Fruit fly (Drosophila melanogaster) whole organism, embryonic: Measurements from ENCODE around the gene CG42578.
A peak's percentile ranks its signal among the peaks of the same experiment; 100 is the strongest.

ENCODE experiments used
- Abd-B ChIP-seq: fragments of 200-800 bp; sonication (Bioruptor generic); optimal IDR thresholded peaks from 2 replicates; lab custom pipeline; 2018; ENCODE audit warnings: missing biosample characterization, mild to moderate bottlenecking, missing genetic modification characterization, moderate library complexity
- Awh ChIP-seq: fragments of 200-800 bp; sonication (Bioruptor generic); IDR thresholded peaks from 2 replicates; pipeline ENCODE4, ENCODE4 v1.3.6; 2022; ENCODE audit warnings: missing biosample characterization, missing genetic modification characterization
- Bgb ChIP-seq: fragments of 200-800 bp; sonication (Bioruptor generic); IDR thresholded peaks from 2 replicates; pipeline ENCODE4 v1.3.6; 2022; ENCODE audit warnings: missing biosample characterization, missing genetic modification characterization; ENCODE audit not compliant: partially characterized antibody
- CG10209 ChIP-seq: fragments of 200-800 bp; sonication (Bioruptor generic); optimal IDR thresholded peaks from 3 replicates; lab custom pipeline; 2017; ENCODE audit warnings: missing biosample characterization, mild to moderate bottlenecking, missing genetic modification characterization, missing genetic modification reagents
- CG10267 ChIP-seq: fragments of 200-800 bp; sonication (Bioruptor generic); optimal IDR thresholded peaks from 2 replicates; lab custom pipeline; 2018; ENCODE audit warnings: missing biosample characterization, mild to moderate bottlenecking, missing genetic modification characterization, moderate library complexity
- CG10654 ChIP-seq: fragments of 200-800 bp; sonication (Bioruptor generic); optimal IDR thresholded peaks from 2 replicates; lab custom pipeline; 2016; ENCODE audit warnings: missing biosample characterization, missing genetic modification characterization
- CG1233 ChIP-seq: fragments of 200-800 bp; sonication (Bioruptor generic); optimal IDR thresholded peaks from 4 replicates; lab custom pipeline; 2018; ENCODE audit warnings: missing biosample characterization, mild to moderate bottlenecking, missing genetic modification characterization
- CG15269 ChIP-seq: fragments of 200-800 bp; sonication (Bioruptor generic); optimal IDR thresholded peaks from 2 replicates; lab custom pipeline; 2018; ENCODE audit warnings: missing biosample characterization, mild to moderate bottlenecking, missing genetic modification characterization, moderate library complexity
- CG15696 ChIP-seq: fragments of 200-800 bp; sonication (Bioruptor generic); optimal IDR thresholded peaks from 2 replicates; lab custom pipeline; 2019; ENCODE audit warnings: missing biosample characterization, mild to moderate bottlenecking, missing genetic modification characterization, moderate library complexity
- CG17186 ChIP-seq: fragments of 200-800 bp; sonication (Bioruptor generic); optimal IDR thresholded peaks from 3 replicates; lab custom pipeline; 2017; ENCODE audit warnings: missing biosample characterization, missing genetic modification reagents, missing genetic modification characterization
- CG32532 ChIP-seq: fragments of 200-800 bp; sonication (Bioruptor generic); IDR thresholded peaks from 2 replicates; pipeline ENCODE4 v1.3.6; 2022; ENCODE audit warnings: missing biosample characterization, missing genetic modification characterization
- CG3995 ChIP-seq: fragments of 200-800 bp; sonication (Bioruptor generic); optimal IDR thresholded peaks from 3 replicates; lab custom pipeline; 2016; ENCODE audit warnings: missing biosample characterization, missing genetic modification characterization
- CG4360 ChIP-seq: fragments of 200-800 bp; sonication (Bioruptor generic); IDR thresholded peaks from 2 replicates; pipeline ENCODE4 v1.3.6; 2022; ENCODE audit warnings: missing biosample characterization, missing genetic modification characterization
- CG7928 ChIP-seq: fragments of 200-800 bp; sonication (Bioruptor generic); optimal IDR thresholded peaks from 2 replicates; lab custom pipeline; 2017; ENCODE audit warnings: missing biosample characterization, mild to moderate bottlenecking, missing genetic modification characterization
- D19B ChIP-seq: fragments of 200-800 bp; sonication (Bioruptor generic); optimal IDR thresholded peaks from 2 replicates; lab custom pipeline; 2017; ENCODE audit warnings: missing biosample characterization, mild to moderate bottlenecking, missing genetic modification characterization
- H2.0 ChIP-seq: fragments of 200-800 bp; sonication (Bioruptor generic); IDR thresholded peaks from 2 replicates; pipeline ENCODE4 v1.3.6; 2022; ENCODE audit warnings: missing biosample characterization, missing genetic modification characterization
- HLH4C ChIP-seq: fragments of 200-800 bp; sonication (Bioruptor generic); IDR thresholded peaks from 3 replicates; pipeline ENCODE4 v1.3.6; 2022; ENCODE audit warnings: missing biosample characterization, missing genetic modification characterization; ENCODE audit not compliant: partially characterized antibody
- Lpt ChIP-seq: fragments of >200 bp; optimal IDR thresholded peaks from 2 replicates; lab custom pipeline; 2018; ENCODE audit warnings: missing biosample characterization, missing genetic modification characterization
- Scr ChIP-seq: fragments of 200-800 bp; sonication (Bioruptor generic); IDR thresholded peaks from 2 replicates; pipeline ENCODE4 v1.3.6; 2022; ENCODE audit warnings: missing biosample characterization, missing genetic modification characterization; ENCODE audit not compliant: partially characterized antibody
- Sry-β ChIP-seq: fragments of 200-800 bp; sonication (Bioruptor generic); optimal IDR thresholded peaks from 2 replicates; lab custom pipeline; 2018; ENCODE audit warnings: missing biosample characterization, mild to moderate bottlenecking, missing genetic modification characterization, moderate library complexity
- Tbp ChIP-seq: fragments of >200 bp; optimal IDR thresholded peaks from 2 replicates; lab custom pipeline; 2018; ENCODE audit warnings: missing biosample characterization, missing genetic modification characterization
- Trl ChIP-seq, 3 experiments: fragments of >200 bp in 2 of 3; fragments of 200-800 bp in 1 of 3; sonication (Bioruptor generic) in 1 of 3; optimal IDR thresholded peaks; 2 replicates in 1 of 3; 3 replicates in 2 of 3; lab custom pipeline; 2016 to 2017; ENCODE audit warnings: missing biosample characterization in 1 of 3, missing genetic modification characterization in 1 of 3
- ash1 ChIP-seq: fragments of 200-800 bp; sonication (Bioruptor generic); optimal IDR thresholded peaks from 2 replicates; lab custom pipeline; 2018; ENCODE audit warnings: missing biosample characterization, mild to moderate bottlenecking, missing genetic modification characterization
- chinmo ChIP-seq: fragments of 200-800 bp; sonication (Bioruptor generic); IDR thresholded peaks from 4 replicates; pipeline ENCODE4 v1.3.6; 2022; ENCODE audit warnings: missing biosample characterization, missing genetic modification characterization; ENCODE audit not compliant: partially characterized antibody
- chm ChIP-seq: fragments of 200-800 bp; sonication (Bioruptor generic); IDR thresholded peaks from 2 replicates; pipeline ENCODE4 v1.3.6; 2022; ENCODE audit warnings: missing biosample characterization, missing genetic modification characterization
- corto ChIP-seq: fragments of 200-800 bp; sonication (Bioruptor generic); optimal IDR thresholded peaks from 2 replicates; lab custom pipeline; 2016; ENCODE audit warnings: missing biosample characterization, mild to moderate bottlenecking, missing genetic modification characterization, moderate library complexity
- croc ChIP-seq: fragments of 200-800 bp; sonication (Bioruptor generic); conservative IDR thresholded peaks from 3 replicates; pipeline ENCODE4 v1.3.6; 2022; ENCODE audit warnings: missing biosample characterization, missing genetic modification characterization
- cwo ChIP-seq: fragments of 200-800 bp; sonication (Bioruptor generic); optimal IDR thresholded peaks from 3 replicates; lab custom pipeline; 2017; ENCODE audit warnings: missing biosample characterization, missing genetic modification characterization, mild to moderate bottlenecking, moderate library complexity, missing genetic modification reagents
- dpn ChIP-seq, 2 experiments: fragments of 200-800 bp; sonication (Bioruptor generic); optimal IDR thresholded peaks; 3 replicates each; lab custom pipeline; 2016; ENCODE audit warnings: missing biosample characterization in 2 of 2, missing genetic modification characterization in 2 of 2
- ewg ChIP-seq: fragments of 200-800 bp; sonication (Bioruptor generic); optimal IDR thresholded peaks from 3 replicates; lab custom pipeline; 2017; ENCODE audit warnings: mild to moderate bottlenecking, missing biosample characterization, missing genetic modification reagents, missing genetic modification characterization
- gcm2 ChIP-seq: fragments of 200-800 bp; sonication (Bioruptor generic); optimal IDR thresholded peaks from 2 replicates; lab custom pipeline; 2016; ENCODE audit warnings: missing biosample characterization, missing genetic modification characterization
- gsb ChIP-seq: fragments of 200-800 bp; sonication (Bioruptor generic); IDR thresholded peaks from 2 replicates; pipeline ENCODE4 v1.3.6; 2022; ENCODE audit warnings: missing biosample characterization, missing genetic modification characterization
- hkb ChIP-seq, 2 experiments: fragments of 200-800 bp in 1 of 2; fragments of >200 bp in 1 of 2; sonication (Bioruptor generic) in 1 of 2; IDR thresholded peaks in 1 of 2; optimal IDR thresholded peaks in 1 of 2; 2 replicates each; pipeline versions ENCODE4 v1.3.6 to Lab custom; 2017 to 2022; ENCODE audit warnings: missing biosample characterization in 1 of 2, missing genetic modification characterization in 1 of 2
- ken ChIP-seq: fragments of 200-800 bp; sonication (Bioruptor generic); IDR thresholded peaks from 3 replicates; pipeline ENCODE4 v1.3.6; 2022; ENCODE audit warnings: missing biosample characterization, missing genetic modification characterization
- lbe ChIP-seq: fragments of 200-800 bp; sonication (Bioruptor generic); optimal IDR thresholded peaks from 2 replicates; lab custom pipeline; 2016; ENCODE audit warnings: missing biosample characterization, mild to moderate bottlenecking, missing genetic modification characterization
- lola ChIP-seq, 3 experiments: fragments of >200 bp in 2 of 3; fragments of 200-800 bp in 1 of 3; sonication (Bioruptor generic) in 1 of 3; optimal IDR thresholded peaks; 2 replicates each; lab custom pipeline; 2017 to 2019; ENCODE audit warnings: missing biosample characterization in 3 of 3, missing genetic modification characterization in 3 of 3, mild to moderate bottlenecking in 1 of 3, moderate library complexity in 1 of 3
- maf-S ChIP-seq: fragments of 200-800 bp; sonication (Bioruptor generic); optimal IDR thresholded peaks from 2 replicates; lab custom pipeline; 2016; ENCODE audit warnings: missing biosample characterization, missing genetic modification characterization
- mld ChIP-seq: fragments of 200-800 bp; sonication (Bioruptor generic); IDR thresholded peaks from 3 replicates; pipeline ENCODE4 v1.3.6; 2022; ENCODE audit warnings: missing biosample characterization, missing genetic modification characterization; ENCODE audit not compliant: partially characterized antibody
- nerfin-2 ChIP-seq: fragments of 200-800 bp; sonication (Bioruptor generic); IDR thresholded peaks from 2 replicates; pipeline ENCODE4 v1.3.6; 2022; ENCODE audit warnings: missing biosample characterization, missing genetic modification characterization; ENCODE audit not compliant: partially characterized antibody
- pita ChIP-seq: fragments of 200-800 bp; sonication (Bioruptor generic); optimal IDR thresholded peaks from 2 replicates; lab custom pipeline; 2017; ENCODE audit warnings: missing biosample characterization, mild to moderate bottlenecking, missing genetic modification characterization
- pum ChIP-seq: fragments of 200-800 bp; sonication (Bioruptor generic); optimal IDR thresholded peaks from 2 replicates; lab custom pipeline; 2016; ENCODE audit warnings: missing biosample characterization, missing genetic modification characterization
- sr ChIP-seq: fragments of 200-800 bp; sonication (Bioruptor generic); IDR thresholded peaks from 3 replicates; pipeline ENCODE4 v1.3.6; 2022; ENCODE audit warnings: missing biosample characterization, missing genetic modification characterization
- stwl ChIP-seq: fragments of 200-800 bp; sonication (Bioruptor generic); optimal IDR thresholded peaks from 3 replicates; lab custom pipeline; 2018; ENCODE audit warnings: missing biosample characterization, mild to moderate bottlenecking, missing genetic modification characterization, moderate library complexity
- sug ChIP-seq: fragments of 200-800 bp; optimal IDR thresholded peaks from 2 replicates; lab custom pipeline; 2019; ENCODE audit warnings: missing biosample characterization, mild to moderate bottlenecking, missing genetic modification characterization, moderate library complexity
- zf30C ChIP-seq: fragments of 200-800 bp; sonication (Bioruptor generic); optimal IDR thresholded peaks from 3 replicates; lab custom pipeline; 2018; ENCODE audit warnings: missing biosample characterization, mild to moderate bottlenecking, missing genetic modification characterization
- zfh2 ChIP-seq: fragments of 200-800 bp; sonication (Bioruptor generic); optimal IDR thresholded peaks from 2 replicates; lab custom pipeline; 2016; ENCODE audit warnings: missing biosample characterization, missing genetic modification characterization

CG42578 gene

DNA sequence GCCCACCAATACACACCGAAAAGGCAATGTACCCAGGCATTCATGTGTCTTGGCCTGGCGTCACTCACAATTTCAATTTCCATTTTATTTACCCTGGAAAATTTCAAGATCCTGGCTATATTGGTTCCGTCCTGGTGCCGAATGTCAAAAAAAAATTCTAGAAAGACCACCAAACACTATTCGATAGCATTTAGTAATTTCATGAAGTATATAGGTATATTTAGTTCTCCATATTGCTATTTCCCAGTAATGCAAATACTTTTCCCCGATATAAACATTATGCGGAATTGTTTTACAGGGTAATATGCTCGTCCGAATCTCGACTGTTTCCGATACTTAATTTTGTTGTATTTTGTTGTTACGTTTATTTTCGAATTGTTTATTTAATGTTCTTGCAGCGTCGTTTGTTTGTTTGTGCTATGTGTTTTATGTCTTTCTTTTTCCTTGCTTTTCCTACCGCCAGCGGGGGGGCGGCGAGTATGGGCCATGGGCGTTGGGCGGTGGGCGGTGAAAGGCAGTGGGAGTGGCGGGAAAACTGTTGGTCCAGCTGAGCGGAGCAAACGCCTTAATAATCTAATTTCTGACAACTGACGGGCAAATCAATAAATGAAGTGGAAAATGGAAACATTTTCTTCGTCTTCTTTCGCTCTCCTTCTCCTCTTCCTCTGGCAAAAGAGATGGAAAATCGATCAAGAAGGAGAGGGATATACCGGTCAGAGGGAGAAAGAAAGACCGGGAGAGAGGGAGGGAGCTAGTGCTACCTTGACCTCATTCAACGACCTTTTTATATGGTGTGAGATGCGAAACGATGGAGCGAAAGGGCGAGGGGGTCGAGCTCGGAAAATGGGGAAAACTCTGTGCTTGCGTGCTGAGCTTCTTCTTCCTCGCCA lies 49.8 kb downstream of the CG42578 start (continued):
- no peak for TF ChIP-seq hkb (optimal IDR thresholded peaks at IDR 0.05; lab: Kevin White, UChicago)
- peak; percentile 61; the same call in 1 of the 2 replicates for TF ChIP-seq hkb (GFP tag; IDR thresholded peaks at IDR 0.05; lab: Robert Waterston, UW)
- no peak for TF ChIP-seq CG7928
- no peak for TF ChIP-seq Sry-β (GFP tag; lab: Kevin White, UChicago)
- TF ChIP-seq CG15269 (tag; lab: Kevin White, UChicago) = peak; percentile 57
- no peak for TF ChIP-seq mld (GFP tag; lab: Robert Waterston, UW)
- TF ChIP-seq ewg = peak; percentile 49
- TF ChIP-seq nerfin-2 (GFP tag; lab: Robert Waterston, UW) = no peak
- TF ChIP-seq cwo (GFP tag; lab: Kevin White, UChicago) = peak; percentile 58
- no peak for TF ChIP-seq CG3995 (GFP tag; lab: Kevin White, UChicago)
- peak; percentile 54 for TF ChIP-seq CG10267 (tag; lab: Kevin White, UChicago)
- no peak for TF ChIP-seq chm (GFP tag; lab: Robert Waterston, UW)
- peak; percentile 34; the same call in 1 of the 3 replicates for TF ChIP-seq ken (GFP tag; lab: Robert Waterston, UW)
- no peak for TF ChIP-seq gcm2 (GFP tag; lab: Kevin White, UChicago)
- no peak for TF ChIP-seq corto (GFP tag; lab: Kevin White, UChicago)
- peak; percentile 39 for TF ChIP-seq pum (GFP tag; lab: Kevin White, UChicago)
- no peak for TF ChIP-seq Lpt (GFP tag; lab: Kevin White, UChicago)
- TF ChIP-seq CG15696 = peak; percentile 46
- peak; percentile 36 for TF ChIP-seq CG1233
- no peak for TF ChIP-seq croc
- TF ChIP-seq CG10209 (GFP tag; lab: Kevin White, UChicago) = peak; percentile 57
- no peak for TF ChIP-seq Trl (optimal IDR thresholded peaks at IDR 0.05; lab: Kevin White, UChicago)
- TF ChIP-seq Trl (GFP tag; optimal IDR thresholded peaks at IDR 0.05; lab: Kevin White, UChicago) = peak; percentile 68
- no peak for TF ChIP-seq Scr (GFP tag; lab: Robert Waterston, UW)
- no peak for TF ChIP-seq pita (GFP tag; lab: Kevin White, UChicago)
- peak; percentile 6 for TF ChIP-seq CG10654 (GFP tag; lab: Kevin White, UChicago)
- TF ChIP-seq gsb (GFP tag; lab: Robert Waterston, UW) = no peak
- no peak for TF ChIP-seq sug
- no peak for TF ChIP-seq zf30C (GFP tag; lab: Kevin White, UChicago)
- peak; percentile 40 for TF ChIP-seq zfh2 (GFP tag; lab: Kevin White, UChicago)
- no peak for TF ChIP-seq ash1 (GFP tag; lab: Kevin White, UChicago)
- peak; percentile 45 for TF ChIP-seq maf-S
- TF ChIP-seq dpn (GFP tag; optimal IDR thresholded peaks at IDR 0.05; lab: Kevin White, UChicago) = peak; percentile 59 to 67
- TF ChIP-seq stwl = no peak
- peak; percentile 35; the same call in 1 of the 2 replicates for TF ChIP-seq CG32532 (GFP tag; lab: Robert Waterston, UW)
- no peak for TF ChIP-seq CG4360
- TF ChIP-seq sr (GFP tag; lab: Robert Waterston, UW) = 0 out of 3 replicates have a peak, but pooled peaks have one; percentile 24
- no peak for TF ChIP-seq HLH4C (GFP tag; lab: Robert Waterston, UW)
- peak; percentile 97 for TF ChIP-seq D19B (GFP tag; lab: Kevin White, UChicago)
- no peak for TF ChIP-seq Bgb (GFP tag; lab: Robert Waterston, UW)
- TF ChIP-seq lbe (GFP tag; lab: Kevin White, UChicago) = no peak
- TF ChIP-seq chinmo (GFP tag; lab: Robert Waterston, UW) = no peak
- TF ChIP-seq CG17186 (GFP tag; lab: Kevin White, UChicago) = no peak
- peak in 1 of 3 experiments; percentile 72 for TF ChIP-seq lola (GFP tag; optimal IDR thresholded peaks at IDR 0.05; lab: Kevin White, UChicago)
- no peak for TF ChIP-seq Tbp (GFP tag; lab: Kevin White, UChicago)
- peak; percentile 33; the same call in 1 of the 2 replicates for TF ChIP-seq H2.0 (GFP tag; lab: Robert Waterston, UW)
- 0 out of 2 replicates have a peak, but pooled peaks have one; percentile 37 for TF ChIP-seq Awh
- peak; percentile 63 for TF ChIP-seq Abd-B (GFP tag; lab: Kevin White, UChicago)
